Worm (Caenorhabditis elegans): ENCODE measurements around the gene lin-54.

- TF ChIP-seq hmbx-1 (tag; optimal IDR thresholded peaks at IDR 0.05) (no peak), hnd-1 (tag; optimal IDR thresholded peaks at IDR 0.05) (no peak), ama-1 (optimal IDR thresholded peaks at IDR 0.05) (no peak)
Observed at ce11 chrIV:13240078-13240841, 584 bp upstream of the lin-54 start, which contains the start of gene rpl-12.

Data from whole organism, early embryonic.